Worm (Caenorhabditis elegans): ENCODE data around the gene fbxb-30.

- no peak for TF ChIP-seq nhr-76 (tag; optimal IDR thresholded peaks at IDR 0.05)
- no peak for TF ChIP-seq nhr-11 (tag; optimal IDR thresholded peaks at IDR 0.05)
- no peak for TF ChIP-seq ceh-82 (tag; optimal IDR thresholded peaks at IDR 0.05)
- TF ChIP-seq xbp-1 (tag; optimal IDR thresholded peaks at IDR 0.05): no peak
- TF ChIP-seq unc-98 (GFP tag; IDR thresholded peaks at IDR 0.05): no peak
- no peak for TF ChIP-seq ztf-4 (tag; optimal IDR thresholded peaks at IDR 0.05)
- no peak for TF ChIP-seq egl-27 (tag; optimal IDR thresholded peaks at IDR 0.05)
- TF ChIP-seq unc-62 (GFP tag; optimal IDR thresholded peaks at IDR 0.05): no peak
- no peak for TF ChIP-seq C04F5.9 (tag; optimal IDR thresholded peaks at IDR 0.05)
These were observed 39.3 kb downstream of the fbxb-30 start, which contains the start of gene C32B5.13 for ce11 chrII:961961-962360.

All from whole organism, L1 larva.